Fruit fly (Drosophila melanogaster): ENCODE data around the gene Oga.

Gene Oga

dm6 chr3R:21205680-21206326, 13.1 kb upstream of the Oga start (continued):
- TF ChIP-seq Pdp1 (GFP tag; optimal IDR thresholded peaks at IDR 0.05) (peak in 1 of 2 experiments; percentile 41), knrl (GFP tag; IDR thresholded peaks at IDR 0.05; ENCODE audit: partially characterized antibody) (no peak), vvl (GFP tag; IDR thresholded peaks at IDR 0.05) (peak; percentile 40; the same call in 1 of the 2 replicates), CG12071 (GFP tag; optimal IDR thresholded peaks at IDR 0.05) (no peak), gsb (GFP tag; IDR thresholded peaks at IDR 0.05) (no peak), zfh1 (GFP tag; IDR thresholded peaks at IDR 0.05) (no peak), vfl (GFP tag; optimal IDR thresholded peaks at IDR 0.05) (no peak), CG4707 (GFP tag; optimal IDR thresholded peaks at IDR 0.05) (peak; percentile 19), Aef1 (GFP tag; IDR thresholded peaks at IDR 0.05) (peak; percentile 19; the same call in 1 of the 3 replicates), CG9932 (GFP tag; IDR thresholded peaks at IDR 0.05) (no peak; the same call in 1 of the 2 replicates), CG1024 (GFP tag; IDR thresholded peaks at IDR 0.05) (no peak), Ets65A (GFP tag) (no peak), Hsf (GFP tag; optimal IDR thresholded peaks at IDR 0.05) (no peak), stwl (tag; optimal IDR thresholded peaks at IDR 0.05) (no peak), hth (optimal IDR thresholded peaks at IDR 0.05) (no peak), NK7.1 (GFP tag; optimal IDR thresholded peaks at IDR 0.05) (no peak), Xbp1 (GFP tag; optimal IDR thresholded peaks at IDR 0.05) (peak; percentile 36), CG1233 (GFP tag; optimal IDR thresholded peaks at IDR 0.05) (no peak), slou (GFP tag; optimal IDR thresholded peaks at IDR 0.05) (no peak), usp (GFP tag; optimal IDR thresholded peaks at IDR 0.05) (no peak), sug (tag; optimal IDR thresholded peaks at IDR 0.05) (no peak), Mad (GFP tag; optimal IDR thresholded peaks at IDR 0.05) (no peak), caup (GFP tag; optimal IDR thresholded peaks at IDR 0.05; ENCODE audit: severe bottlenecking) (no peak), phol (tag; optimal IDR thresholded peaks at IDR 0.05) (peak; percentile 59), Ets97D (GFP tag; optimal IDR thresholded peaks at IDR 0.05) (no peak), CG14860 (GFP tag; IDR thresholded peaks at IDR 0.05; ENCODE audit: partially characterized antibody) (no peak), dati (GFP tag; IDR thresholded peaks at IDR 0.05) (no peak), unpg (GFP tag; optimal IDR thresholded peaks at IDR 0.05) (peak; percentile 14), fd64A (GFP tag; optimal IDR thresholded peaks at IDR 0.05) (peak; percentile 44), Doc3 (GFP tag; IDR thresholded peaks at IDR 0.05; ENCODE audit: partially characterized antibody) (no peak), dysf (GFP tag; IDR thresholded peaks at IDR 0.05) (peak; percentile 46; the same call in 1 of the 3 replicates), CG6654 (GFP tag; optimal IDR thresholded peaks at IDR 0.05) (peak; percentile 15), corto (GFP tag; optimal IDR thresholded peaks at IDR 0.05) (no peak), pnt (GFP tag; optimal IDR thresholded peaks at IDR 0.05) (no peak), ERR (GFP tag; optimal IDR thresholded peaks at IDR 0.05) (no peak), CG17361 (GFP tag; IDR thresholded peaks at IDR 0.05) (peak; percentile 78), CG17568 (GFP tag; optimal IDR thresholded peaks at IDR 0.05) (no peak), B-H1 (GFP tag; IDR thresholded peaks at IDR 0.05) (peak; percentile 18; the same call in 1 of the 3 replicates), sim (GFP tag; IDR thresholded peaks at IDR 0.05) (no peak), tio (GFP tag; optimal IDR thresholded peaks at IDR 0.05) (peak; percentile 26), nerfin-1 (tag; optimal IDR thresholded peaks at IDR 0.05) (no peak), CG7839 (tag; optimal IDR thresholded peaks at IDR 0.05) (peak; percentile 42), CG6689 (GFP tag; IDR thresholded peaks at IDR 0.05) (no peak), CkIIα-i1 (GFP tag; IDR thresholded peaks at IDR 0.05) (no peak), bigmax (GFP tag; optimal IDR thresholded peaks at IDR 0.05) (no peak), psq (GFP tag; optimal IDR thresholded peaks at IDR 0.05) (no peak), CG32767 (GFP tag; IDR thresholded peaks at IDR 0.05) (peak; percentile 25; the same call in 1 of the 2 replicates), Dfd (GFP tag; optimal IDR thresholded peaks at IDR 0.05) (no peak), GATAe (GFP tag; conservative IDR thresholded peaks at IDR 0.05) (no peak), lbe (GFP tag; optimal IDR thresholded peaks at IDR 0.05) (no peak), Med (GFP tag) (peak; percentile 79)
